Worm (Caenorhabditis elegans) whole organism, young adult: ENCODE data around the gene anmt-1.

Source experiments
- B0261.1 ChIP-seq: sonication (generic microtip); optimal IDR thresholded peaks from 2 replicates; lab custom pipeline; 2016; ENCODE audit warnings: mild to moderate bottlenecking, missing genetic modification characterization, moderate library complexity, missing compliant biosample characterization
- F23B12.7 ChIP-seq: sonication (generic microtip); optimal IDR thresholded peaks from 2 replicates; lab custom pipeline; 2017; ENCODE audit warnings: missing genetic modification characterization, mild to moderate bottlenecking, missing compliant biosample characterization, antibody characterized with exemption, moderate library complexity; ENCODE audit not compliant: insufficient read depth
- K11D2.4 ChIP-seq: fragments of 200-800 bp; sonication (Bioruptor generic); IDR thresholded peaks from 2 replicates; pipeline ENCODE4 v1.3.6; 2022; ENCODE audit warnings: missing genetic modification reagents, missing genetic modification characterization, missing compliant biosample characterization
- madf-10 ChIP-seq: sonication (generic microtip); optimal IDR thresholded peaks from 2 replicates; lab custom pipeline; 2016; ENCODE audit warnings: mild to moderate bottlenecking, missing genetic modification characterization, missing compliant biosample characterization
- nfya-1 ChIP-seq: sonication (generic microtip); optimal IDR thresholded peaks from 2 replicates; lab custom pipeline; 2017; ENCODE audit warnings: antibody characterized with exemption, missing compliant biosample characterization, missing genetic modification characterization, borderline replicate concordance; ENCODE audit not compliant: insufficient read depth
- snpc-4 ChIP-seq, 5 experiments: fragments of 150-350 bp in 1 of 5; sonication (generic microtip) in 4 of 5; optimal IDR thresholded peaks; 2 replicates each; lab custom pipeline; 2014 to 2018; ENCODE audit warnings: missing genetic modification characterization in 5 of 5, missing biosample characterization in 3 of 5, antibody characterized with exemption in 2 of 5, mild to moderate bottlenecking in 2 of 5, missing compliant biosample characterization in 2 of 5, missing genotype in 2 of 5, moderate library complexity in 2 of 5, missing genetic modification reagents in 1 of 5
- ztf-18 ChIP-seq: sonication (generic microtip); optimal IDR thresholded peaks from 2 replicates; lab custom pipeline; 2016; ENCODE audit warnings: missing genotype, mild to moderate bottlenecking, missing genetic modification characterization, missing compliant biosample characterization

- no peak for TF ChIP-seq B0261.1 (tag; lab: Kevin White, UChicago)
- TF ChIP-seq K11D2.4: no peak
- TF ChIP-seq F23B12.7 (tag; lab: Kevin White, UChicago): no peak
- no peak for TF ChIP-seq madf-10 (tag; lab: Kevin White, UChicago)
- TF ChIP-seq snpc-4 (GFP tag; optimal IDR thresholded peaks at IDR 0.05; lab: Kevin White, UChicago): no peak
- no peak for TF ChIP-seq snpc-4 (tag; optimal IDR thresholded peaks at IDR 0.05; lab: Kevin White, UChicago)
- TF ChIP-seq ztf-18: no peak
- no peak for TF ChIP-seq nfya-1 (tag; lab: Kevin White, UChicago)
Observed at ce11 chrIII:8733237-8733636, 48.6 kb downstream of the anmt-1 start.
